Worm (Caenorhabditis elegans): ENCODE measurements around the gene sqv-7.

sqv-7 gene

DNA sequence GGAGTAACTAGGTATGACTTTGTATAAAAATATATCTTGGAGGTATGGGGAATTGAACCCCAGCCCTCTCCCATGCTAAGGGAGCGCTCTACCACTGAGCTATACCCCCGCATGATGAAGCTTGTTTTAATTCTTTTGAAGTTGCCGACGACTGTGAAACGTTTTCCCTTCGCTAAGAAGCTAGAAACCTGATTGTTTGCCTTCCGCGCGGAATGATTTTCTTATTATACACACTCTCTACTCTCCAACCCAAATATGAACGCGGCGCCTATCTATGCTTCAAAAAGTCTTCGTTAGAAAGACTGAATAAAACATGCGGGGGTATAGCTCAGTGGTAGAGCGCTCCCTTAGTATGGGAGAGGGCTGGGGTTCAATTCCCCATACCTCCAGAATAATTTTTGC lies 9.5 kb downstream of the sqv-7 start (continued):
- TF ChIP-seq gei-8 (GFP tag; optimal IDR thresholded peaks at IDR 0.05) (no peak), lsy-2 (tag; optimal IDR thresholded peaks at IDR 0.05) (peak in 1 of 2 experiments; percentile 25), egl-43 (GFP tag; IDR thresholded peaks at IDR 0.05) (peak; percentile 83), Y48G9A.11 (GFP tag; IDR thresholded peaks at IDR 0.05) (0 out of 2 replicates have a peak, but pooled peaks have one; percentile 24), D1046.2 (GFP tag; IDR thresholded peaks at IDR 0.05) (0 out of 2 replicates have a peak, but pooled peaks have one; percentile 7), aha-1 (tag) (no peak), nhr-76 (tag; optimal IDR thresholded peaks at IDR 0.05) (no peak), duxl-1 (tag; optimal IDR thresholded peaks at IDR 0.05; ENCODE audit: poor library complexity) (no peak), R02D3.7 (tag; optimal IDR thresholded peaks at IDR 0.05) (no peak), snpc-1.2 (GFP tag; IDR thresholded peaks at IDR 0.05) (peak; percentile 64; the same call in 1 of the 2 replicates), daf-16 (GFP tag; optimal IDR thresholded peaks at IDR 0.05) (peak; percentile 26 to 64), daf-16 (tag; optimal IDR thresholded peaks at IDR 0.05) (no peak), T26A8.4 (GFP tag; IDR thresholded peaks at IDR 0.05) (peak; percentile 75), ceh-20 (GFP tag; IDR thresholded peaks at IDR 0.05) (0 out of 2 replicates have a peak, but pooled peaks have one; percentile 24), cey-2 (tag; optimal IDR thresholded peaks at IDR 0.05; ENCODE audit: borderline replicate concordance, insufficient read depth) (no peak), ztf-11 (tag; optimal IDR thresholded peaks at IDR 0.05) (no peak), lir-3 (tag; optimal IDR thresholded peaks at IDR 0.05) (peak; percentile 53), hlh-30 (tag; optimal IDR thresholded peaks at IDR 0.05; ENCODE audit: insufficient read depth) (peak; percentile 30), lin-15B (tag; optimal IDR thresholded peaks at IDR 0.05) (no peak), aly-2 (tag; optimal IDR thresholded peaks at IDR 0.05) (no peak), mxl-2 (GFP tag; conservative IDR thresholded peaks at IDR 0.05) (no peak), unc-62 (GFP tag; optimal IDR thresholded peaks at IDR 0.05 in 1 of 2) (peak in 1 of 2 experiments; percentile 21), unc-62 (tag; optimal IDR thresholded peaks at IDR 0.05) (no peak), zip-11 (GFP tag; IDR thresholded peaks at IDR 0.05) (no peak), ama-1 (optimal IDR thresholded peaks at IDR 0.05) (no peak), pqm-1 (tag; optimal IDR thresholded peaks at IDR 0.05) (no peak), sdz-12 (GFP tag; optimal IDR thresholded peaks at IDR 0.05) (no peak), unc-39 (tag; optimal IDR thresholded peaks at IDR 0.05) (no peak), jun-1 (tag; optimal IDR thresholded peaks at IDR 0.05) (no peak), nhr-111 (GFP tag; optimal IDR thresholded peaks at IDR 0.05) (peak; percentile 16), fkh-10 (GFP tag; optimal IDR thresholded peaks at IDR 0.05) (no peak), daf-19 (GFP tag; conservative IDR thresholded peaks at IDR 0.05) (peak; percentile 64; the same call in 1 of the 2 replicates), egl-27 (tag; optimal IDR thresholded peaks at IDR 0.05) (no peak), skn-1 (tag; optimal IDR thresholded peaks at IDR 0.05) (no peak), nhr-77 (tag; optimal IDR thresholded peaks at IDR 0.05) (no peak), zip-2 (tag; optimal IDR thresholded peaks at IDR 0.05) (no peak), F26F4.8 (GFP tag; conservative IDR thresholded peaks at IDR 0.05) (0 out of 2 replicates have a peak, but pooled peaks have one; percentile 44), ceh-44 (GFP tag; IDR thresholded peaks at IDR 0.05) (no peak), dpl-1 (GFP tag; optimal IDR thresholded peaks at IDR 0.05) (no peak), fos-1 (tag; optimal IDR thresholded peaks at IDR 0.05) (no peak), hlh-11 (tag; optimal IDR thresholded peaks at IDR 0.05) (no peak), ces-1 (GFP tag; optimal IDR thresholded peaks at IDR 0.05) (no peak), spr-3 (GFP tag; optimal IDR thresholded peaks at IDR 0.05) (peak; percentile 73), dve-1 (tag; optimal IDR thresholded peaks at IDR 0.05; ENCODE audit: insufficient read depth) (no peak), vab-7 (GFP tag; IDR thresholded peaks at IDR 0.05) (no peak; the same call in 1 of the 2 replicates), mdt-29 (GFP tag; IDR thresholded peaks at IDR 0.05) (peak; percentile 46; the same call in 1 of the 2 replicates), tag-97 (GFP tag; IDR thresholded peaks at IDR 0.05) (no peak), ceh-28 (tag; optimal IDR thresholded peaks at IDR 0.05) (no peak), spr-1 (tag; optimal IDR thresholded peaks at IDR 0.05) (peak; percentile 56), F44E2.7 (GFP tag; IDR thresholded peaks at IDR 0.05) (0 out of 2 replicates have a peak, but pooled peaks have one; percentile 49), nhr-25 (tag; optimal IDR thresholded peaks at IDR 0.05; ENCODE audit: borderline replicate concordance, insufficient read depth) (no peak), unc-130 (GFP tag; optimal IDR thresholded peaks at IDR 0.05) (no peak)

Data from whole organism, L4 larva.